Worm (Caenorhabditis elegans) whole organism, late embryonic: ENCODE data around the gene W03F9.2.

Experiments used
- ama-1 ChIP-seq: fragments of 150-350 bp; optimal IDR thresholded peaks from 2 replicates; lab custom pipeline; 2014
- ceh-19 ChIP-seq: fragments of 200-800 bp; sonication (Bioruptor generic); optimal IDR thresholded peaks from 2 replicates; lab custom pipeline; 2018; ENCODE audit warnings: mild to moderate bottlenecking, missing genetic modification characterization, missing compliant biosample characterization
- elt-2 ChIP-seq: sonication (generic microtip); optimal IDR thresholded peaks from 2 replicates; lab custom pipeline; 2016; ENCODE audit warnings: missing genetic modification reagents, missing genetic modification characterization, missing compliant biosample characterization
- gmeb-2 ChIP-seq: sonication (generic microtip); optimal IDR thresholded peaks from 2 replicates; lab custom pipeline; 2016; ENCODE audit warnings: missing genetic modification characterization, inconsistent platforms, missing compliant biosample characterization
- mec-3 ChIP-seq: sonication (generic microtip); optimal IDR thresholded peaks from 2 replicates; lab custom pipeline; 2016; ENCODE audit warnings: borderline replicate concordance, missing genetic modification characterization, missing compliant biosample characterization
- pag-3 ChIP-seq: sonication (generic microtip); optimal IDR thresholded peaks from 2 replicates; lab custom pipeline; 2016; ENCODE audit warnings: missing compliant biosample characterization, missing genetic modification characterization, borderline replicate concordance
- pha-4 ChIP-seq: fragments of 150-350 bp; optimal IDR thresholded peaks from 2 replicates; lab custom pipeline; 2018; ENCODE audit warnings: missing biosample characterization, missing genetic modification reagents, missing genetic modification characterization
- ref-2 ChIP-seq: sonication (generic microtip); optimal IDR thresholded peaks from 2 replicates; lab custom pipeline; 2016; ENCODE audit warnings: missing genetic modification characterization, missing compliant biosample characterization
- rnt-1 ChIP-seq: sonication (generic microtip); optimal IDR thresholded peaks from 2 replicates; lab custom pipeline; 2016; ENCODE audit warnings: missing genetic modification characterization, missing compliant biosample characterization
- sox-4 ChIP-seq: sonication (generic microtip); optimal IDR thresholded peaks from 2 replicates; lab custom pipeline; 2017; ENCODE audit warnings: mild to moderate bottlenecking, missing genetic modification characterization, inconsistent platforms, missing compliant biosample characterization
- unc-86 ChIP-seq: sonication (generic microtip); optimal IDR thresholded peaks from 2 replicates; lab custom pipeline; 2016; ENCODE audit warnings: missing genetic modification characterization, missing compliant biosample characterization

ce11 chrV:122249-122648 lies 5.6 kb downstream of the W03F9.2 start:
- TF ChIP-seq gmeb-2 (tag; lab: Kevin White, UChicago) (no peak), sox-4 (no peak), ref-2 (no peak), ceh-19 (GFP tag; lab: Kevin White, UChicago) (no peak), pha-4 (tag; lab: Kevin White, UChicago) (no peak), pag-3 (tag; lab: Kevin White, UChicago) (no peak), ama-1 (no peak), mec-3 (tag; lab: Kevin White, UChicago) (no peak), elt-2 (no peak), rnt-1 (tag; lab: Kevin White, UChicago) (no peak), unc-86 (tag; lab: Kevin White, UChicago) (no peak)
